Fruit fly (Drosophila melanogaster): ENCODE data around the gene Nfs1.
A peak's percentile ranks its signal among the peaks of the same experiment; 100 is the strongest.

Nfs1 gene

dm6 chr2L:12011682-12012655 lies 12.5 kb downstream of the Nfs1 start (continued):
- TF ChIP-seq CG6765 (GFP tag; optimal IDR thresholded peaks at IDR 0.05) (peak; percentile 86), CG5245 (GFP tag; optimal IDR thresholded peaks at IDR 0.05) (peak; percentile 84), pnt (GFP tag; optimal IDR thresholded peaks at IDR 0.05) (peak; percentile 71), zf30C (GFP tag; optimal IDR thresholded peaks at IDR 0.05) (no peak), CG8290 (GFP tag; optimal IDR thresholded peaks at IDR 0.05) (no peak), CG8290 (tag; optimal IDR thresholded peaks at IDR 0.05) (peak; percentile 15 to 96), CG9609 (GFP tag; optimal IDR thresholded peaks at IDR 0.05) (peak; percentile 69), ap (GFP tag; IDR thresholded peaks at IDR 0.05) (no peak), tio (GFP tag; optimal IDR thresholded peaks at IDR 0.05) (no peak), ham (GFP tag; IDR thresholded peaks at IDR 0.05) (no peak), Max (GFP tag; optimal IDR thresholded peaks at IDR 0.05) (peak; percentile 34), CG11696 (GFP tag; IDR thresholded peaks at IDR 0.05) (no peak), CG8924 (tag; optimal IDR thresholded peaks at IDR 0.05) (peak; percentile 67), ftz-f1 (GFP tag; optimal IDR thresholded peaks at IDR 0.05) (peak; percentile 99), tx (GFP tag; optimal IDR thresholded peaks at IDR 0.05) (peak; percentile 71), CG11695 (GFP tag; IDR thresholded peaks at IDR 0.05) (no peak), CG11093 (GFP tag; IDR thresholded peaks at IDR 0.05) (peak; percentile 66; the same call in 2 of the 3 replicates), CG1832 (GFP tag; optimal IDR thresholded peaks at IDR 0.05) (peak; percentile 44), Hsf (GFP tag; optimal IDR thresholded peaks at IDR 0.05) (peak; percentile 58), CG10462 (GFP tag; optimal IDR thresholded peaks at IDR 0.05) (no peak), CG12104 (GFP tag; optimal IDR thresholded peaks at IDR 0.05) (no peak), gt (GFP tag; IDR thresholded peaks at IDR 0.05) (no peak), Dp (GFP tag; optimal IDR thresholded peaks at IDR 0.05) (peak; percentile 41), row (GFP tag; IDR thresholded peaks at IDR 0.05) (no peak), mam (GFP tag; optimal IDR thresholded peaks at IDR 0.05) (peak; percentile 75), CG11560 (tag; IDR thresholded peaks at IDR 0.05) (no peak), C15 (GFP tag; IDR thresholded peaks at IDR 0.05) (no peak), Dfd (GFP tag; optimal IDR thresholded peaks at IDR 0.05) (no peak), ssp (GFP tag; IDR thresholded peaks at IDR 0.05) (no peak), crp (GFP tag; optimal IDR thresholded peaks at IDR 0.05) (peak in 1 of 2 experiments; percentile 52), Med (GFP tag) (peak; percentile 98), CG11723 (GFP tag; optimal IDR thresholded peaks at IDR 0.05) (peak; percentile 60), CG12391 (tag; optimal IDR thresholded peaks at IDR 0.05) (peak; percentile 67), Sin3A (optimal IDR thresholded peaks at IDR 0.05) (peak; percentile 1), eyg (GFP tag; optimal IDR thresholded peaks at IDR 0.05) (peak; percentile 57), MBD-R2 (GFP tag; IDR thresholded peaks at IDR 0.05) (no peak), D19A (tag; optimal IDR thresholded peaks at IDR 0.05) (peak; percentile 67), gfzf (GFP tag; optimal IDR thresholded peaks at IDR 0.05) (peak; percentile 15), ato (GFP tag; IDR thresholded peaks at IDR 0.05; ENCODE audit: partially characterized antibody) (no peak), HHEX (GFP tag; optimal IDR thresholded peaks at IDR 0.05) (peak; percentile 68), tin (GFP tag; optimal IDR thresholded peaks at IDR 0.05) (peak; percentile 76), pfk (GFP tag; optimal IDR thresholded peaks at IDR 0.05) (peak; percentile 95), CG2678 (tag; optimal IDR thresholded peaks at IDR 0.05) (peak; percentile 71), Jarid2 (GFP tag; optimal IDR thresholded peaks at IDR 0.05) (peak; percentile 22), CG6854 (GFP tag; optimal IDR thresholded peaks at IDR 0.05) (peak; percentile 39), sug (tag; optimal IDR thresholded peaks at IDR 0.05) (peak; percentile 100), Lhr (GFP tag; optimal IDR thresholded peaks at IDR 0.05) (peak; percentile 98), PHDP (tag; optimal IDR thresholded peaks at IDR 0.05) (peak; percentile 50), CG30431 (GFP tag; optimal IDR thresholded peaks at IDR 0.05) (peak; percentile 0), Taf1 (GFP tag; IDR thresholded peaks at IDR 0.05) (no peak)

All from whole organism, embryonic.